Worm (Caenorhabditis elegans) whole organism, L1 larva: ENCODE results near the gene srd-1.

Experiments used
- C16A3.4 ChIP-seq: fragments of 150-350 bp; optimal IDR thresholded peaks from 2 replicates; lab custom pipeline; 2014; ENCODE audit warnings: missing biosample characterization, missing genetic modification characterization
- F16B12.6 ChIP-seq: fragments of 150-350 bp; optimal IDR thresholded peaks from 2 replicates; lab custom pipeline; 2014; ENCODE audit warnings: missing biosample characterization, missing genetic modification characterization
- Y116A8C.19 ChIP-seq: sonication (generic microtip); optimal IDR thresholded peaks from 2 replicates; lab custom pipeline; 2016; ENCODE audit warnings: missing compliant biosample characterization, missing genetic modification characterization, borderline replicate concordance
- alr-1 ChIP-seq: fragments of 200-800 bp; sonication (Bioruptor generic); optimal IDR thresholded peaks from 2 replicates; lab custom pipeline; 2018; ENCODE audit warnings: borderline replicate concordance, mild to moderate bottlenecking, missing genetic modification characterization, missing compliant biosample characterization
- aly-2 ChIP-seq: fragments of 150-350 bp; optimal IDR thresholded peaks from 2 replicates; lab custom pipeline; 2014; ENCODE audit warnings: missing biosample characterization, missing genetic modification characterization
- blmp-1 ChIP-seq: fragments of 150-350 bp; optimal IDR thresholded peaks from 2 replicates; lab custom pipeline; 2014; ENCODE audit warnings: missing biosample characterization, missing genetic modification characterization
- ceh-82 ChIP-seq, 3 experiments: fragments of 150-350 bp in 1 of 3; sonication (generic microtip) in 2 of 3; optimal IDR thresholded peaks; 2 replicates each; lab custom pipeline; 2014 to 2017; ENCODE audit warnings: missing biosample characterization in 3 of 3, missing genetic modification characterization in 3 of 3
- ceh-88 ChIP-seq: fragments of 200-800 bp; sonication (Bioruptor generic); IDR thresholded peaks from 2 replicates; pipeline ENCODE4 v1.3.6; 2022; ENCODE audit warnings: missing genetic modification characterization, missing compliant biosample characterization
- ces-1 ChIP-seq: fragments of 150-350 bp; optimal IDR thresholded peaks from 2 replicates; lab custom pipeline; 2014; ENCODE audit warnings: missing biosample characterization, missing genetic modification reagents, missing genetic modification characterization
- dpl-1 ChIP-seq, 3 experiments: fragments of 150-350 bp in 2 of 3; sonication (generic microtip) in 1 of 3; optimal IDR thresholded peaks; 2 replicates each; lab custom pipeline; 2014 to 2017; ENCODE audit warnings: missing biosample characterization in 3 of 3, missing genetic modification characterization in 3 of 3, missing genetic modification reagents in 3 of 3
- dsc-1 ChIP-seq: sonication (generic microtip); optimal IDR thresholded peaks from 2 replicates; lab custom pipeline; 2016; ENCODE audit warnings: mild to moderate bottlenecking, missing genetic modification characterization, missing compliant biosample characterization
- efl-1 ChIP-seq, 4 experiments: fragments of 150-350 bp; optimal IDR thresholded peaks in 3 of 4; peaks in 1 of 4; 1 replicate in 1 of 4; 2 replicates in 3 of 4; lab custom pipeline; 2014; ENCODE audit warnings: missing biosample characterization in 2 of 4, missing genetic modification characterization in 2 of 4, missing genetic modification reagents in 2 of 4
- egl-13 ChIP-seq: sonication (generic microtip); optimal IDR thresholded peaks from 2 replicates; lab custom pipeline; 2016; ENCODE audit warnings: missing genotype, missing genetic modification reagents, missing genetic modification characterization, missing compliant biosample characterization
- elt-2 ChIP-seq: sonication (generic microtip); optimal IDR thresholded peaks from 2 replicates; lab custom pipeline; 2016; ENCODE audit warnings: missing genetic modification characterization, mild to moderate bottlenecking, inconsistent platforms, missing compliant biosample characterization, missing genetic modification reagents
- elt-3 ChIP-seq, 6 experiments: fragments of 150-350 bp in 1 of 6; sonication (generic microtip); optimal IDR thresholded peaks; 2 replicates each; lab custom pipeline; 2017 to 2018; ENCODE audit warnings: missing biosample characterization in 6 of 6, missing genetic modification characterization in 6 of 6, inconsistent platforms in 1 of 6
- fkh-8 ChIP-seq: sonication (generic microtip); optimal IDR thresholded peaks from 2 replicates; lab custom pipeline; 2016; ENCODE audit warnings: mild to moderate bottlenecking, missing genetic modification characterization, missing compliant biosample characterization
- fos-1 ChIP-seq: fragments of 150-350 bp; optimal IDR thresholded peaks from 2 replicates; lab custom pipeline; 2014; ENCODE audit warnings: missing biosample characterization, missing genetic modification characterization
- irx-1 ChIP-seq: sonication (generic microtip); optimal IDR thresholded peaks from 2 replicates; lab custom pipeline; 2016; ENCODE audit warnings: missing genetic modification characterization, missing compliant biosample characterization
- isw-1 ChIP-seq: fragments of 200-800 bp; sonication (Bioruptor generic); IDR thresholded peaks from 2 replicates; pipeline ENCODE4 v1.3.6; 2022; ENCODE audit warnings: missing genetic modification characterization, missing compliant biosample characterization
- jun-1 ChIP-seq: fragments of 150-350 bp; optimal IDR thresholded peaks from 2 replicates; lab custom pipeline; 2014; ENCODE audit warnings: missing biosample characterization, missing genetic modification reagents, missing genetic modification characterization
- lin-13 ChIP-seq: fragments of 150-350 bp; optimal IDR thresholded peaks from 2 replicates; lab custom pipeline; 2014; ENCODE audit warnings: missing biosample characterization, missing genetic modification reagents, missing genetic modification characterization
- lin-14 ChIP-seq: fragments of 200-800 bp; sonication (Bioruptor generic); optimal IDR thresholded peaks from 2 replicates; lab custom pipeline; 2018; ENCODE audit warnings: mild to moderate bottlenecking, missing genetic modification characterization, moderate library complexity, missing compliant biosample characterization
- lin-35 ChIP-seq, 2 experiments: fragments of 150-350 bp; optimal IDR thresholded peaks; 2 replicates each; lab custom pipeline; 2014; ENCODE audit warnings: missing biosample characterization in 2 of 2, missing genetic modification characterization in 2 of 2, missing genetic modification reagents in 2 of 2
- lin-39 ChIP-seq: fragments of 150-350 bp; optimal IDR thresholded peaks from 2 replicates; lab custom pipeline; 2014; ENCODE audit warnings: missing biosample characterization, missing genetic modification reagents, missing genetic modification characterization
- lir-3 ChIP-seq: sonication (generic microtip); optimal IDR thresholded peaks from 2 replicates; lab custom pipeline; 2016; ENCODE audit warnings: mild to moderate bottlenecking, missing genetic modification characterization, moderate library complexity, missing compliant biosample characterization; ENCODE audit not compliant: poor library complexity
- lsy-2 ChIP-seq, 2 experiments: fragments of 150-350 bp; optimal IDR thresholded peaks; 2 replicates each; lab custom pipeline; 2014; ENCODE audit warnings: missing biosample characterization in 2 of 2, missing genetic modification characterization in 2 of 2
- mep-1 ChIP-seq: fragments of 150-350 bp; optimal IDR thresholded peaks from 2 replicates; lab custom pipeline; 2014; ENCODE audit warnings: missing biosample characterization, missing genetic modification characterization
- nhr-11 ChIP-seq: fragments of 150-350 bp; optimal IDR thresholded peaks from 2 replicates; lab custom pipeline; 2014; ENCODE audit warnings: missing biosample characterization, missing genetic modification characterization
- nhr-237 ChIP-seq: fragments of 150-350 bp; optimal IDR thresholded peaks from 2 replicates; lab custom pipeline; 2014; ENCODE audit warnings: missing biosample characterization, missing genetic modification characterization
- nhr-71 ChIP-seq: sonication (generic microtip); optimal IDR thresholded peaks from 2 replicates; lab custom pipeline; 2016; ENCODE audit warnings: mild to moderate bottlenecking, missing genetic modification characterization, moderate library complexity, missing compliant biosample characterization
- nhr-77 ChIP-seq: fragments of 150-350 bp; optimal IDR thresholded peaks from 2 replicates; lab custom pipeline; 2014; ENCODE audit warnings: missing biosample characterization, missing genetic modification characterization
- nhr-90 ChIP-seq: sonication (generic microtip); optimal IDR thresholded peaks from 2 replicates; lab custom pipeline; 2016; ENCODE audit warnings: mild to moderate bottlenecking, missing genetic modification characterization, missing compliant biosample characterization; ENCODE audit not compliant: poor library complexity
- pag-3 ChIP-seq: sonication (generic microtip); optimal IDR thresholded peaks from 2 replicates; lab custom pipeline; 2017; ENCODE audit warnings: missing genetic modification characterization, mild to moderate bottlenecking, missing compliant biosample characterization, antibody characterized with exemption, borderline replicate concordance; ENCODE audit not compliant: insufficient read depth
- pax-3 ChIP-seq: fragments of 200-800 bp; sonication (Bioruptor generic); optimal IDR thresholded peaks from 2 replicates; lab custom pipeline; 2018; ENCODE audit warnings: mild to moderate bottlenecking, missing genetic modification characterization, moderate library complexity, missing compliant biosample characterization
- pqm-1 ChIP-seq: sonication (generic microtip); optimal IDR thresholded peaks from 3 replicates; lab custom pipeline; 2017; ENCODE audit warnings: missing biosample characterization, missing genetic modification characterization
- rnt-1 ChIP-seq: sonication (generic microtip); optimal IDR thresholded peaks from 2 replicates; lab custom pipeline; 2016; ENCODE audit warnings: mild to moderate bottlenecking, missing genetic modification characterization, moderate library complexity, missing compliant biosample characterization
- skn-1 ChIP-seq: fragments of 150-350 bp; optimal IDR thresholded peaks from 2 replicates; lab custom pipeline; 2014; ENCODE audit warnings: missing biosample characterization, missing genetic modification characterization
- snu-23 ChIP-seq: sonication (generic microtip); optimal IDR thresholded peaks from 2 replicates; lab custom pipeline; 2016; ENCODE audit warnings: missing genetic modification characterization, missing compliant biosample characterization
- sox-4 ChIP-seq: sonication (generic microtip); optimal IDR thresholded peaks from 2 replicates; lab custom pipeline; 2016; ENCODE audit warnings: missing genetic modification characterization, missing compliant biosample characterization
- sup-37 ChIP-seq: fragments of 200-800 bp; sonication (Bioruptor generic); optimal IDR thresholded peaks from 2 replicates; lab custom pipeline; 2018; ENCODE audit warnings: mild to moderate bottlenecking, missing genetic modification characterization, missing compliant biosample characterization
- swsn-7 ChIP-seq: sonication (generic microtip); optimal IDR thresholded peaks from 2 replicates; lab custom pipeline; 2016; ENCODE audit warnings: missing genetic modification characterization, missing compliant biosample characterization
- tbx-2 ChIP-seq: sonication (generic microtip); optimal IDR thresholded peaks from 2 replicates; lab custom pipeline; 2016; ENCODE audit warnings: missing genetic modification characterization, missing compliant biosample characterization
- unc-30 ChIP-seq: sonication (generic microtip); optimal IDR thresholded peaks from 2 replicates; lab custom pipeline; 2017; ENCODE audit warnings: missing biosample characterization, missing genetic modification characterization
- unc-62 ChIP-seq: fragments of 150-350 bp; optimal IDR thresholded peaks from 2 replicates; lab custom pipeline; 2014; ENCODE audit warnings: missing biosample characterization, missing genetic modification reagents, missing genetic modification characterization
- unc-86 ChIP-seq: sonication (generic microtip); optimal IDR thresholded peaks from 2 replicates; lab custom pipeline; 2016; ENCODE audit warnings: missing genetic modification characterization, missing compliant biosample characterization
- ztf-11 ChIP-seq, 2 experiments: sonication (generic microtip); optimal IDR thresholded peaks; 2 replicates each; lab custom pipeline; 2016 to 2017; ENCODE audit warnings: missing genetic modification characterization in 2 of 2, missing biosample characterization in 1 of 2, missing compliant biosample characterization in 1 of 2

The srd-1 gene

ce11 chrII:10170837-10171318, 11.7 kb downstream of the srd-1 start, which contains the start of gene gpd-4:
Gene gpd-4 (plus strand): TSS chrII:10171268.
- peak in 1 of 2 experiments; percentile 13 for TF ChIP-seq efl-1 (optimal IDR thresholded peaks at IDR 0.05; lab: Kevin White, UChicago)
- no peak for TF ChIP-seq efl-1 (GFP tag; optimal IDR thresholded peaks at IDR 0.05 in 1 of 2; lab: Kevin White, UChicago)
- no peak for TF ChIP-seq fkh-8 (tag; lab: Kevin White, UChicago)

- TF ChIP-seq unc-62, result no peak
- peak; percentile 65 for TF ChIP-seq nhr-11
- peak; percentile 63 for TF ChIP-seq swsn-7 (tag; lab: Kevin White, UChicago)
- TF ChIP-seq skn-1 (tag; lab: Kevin White, UChicago), result peak; percentile 49
- peak; percentile 16 for TF ChIP-seq lir-3 (tag; lab: Kevin White, UChicago)
- TF ChIP-seq nhr-71, result peak; percentile 66
- TF ChIP-seq elt-2 (tag; lab: Kevin White, UChicago), result no peak
- peak in 1 of 2 experiments; percentile 73 for TF ChIP-seq ztf-11 (tag; optimal IDR thresholded peaks at IDR 0.05; lab: Kevin White, UChicago)
- TF ChIP-seq irx-1, result peak; percentile 39
- TF ChIP-seq C16A3.4 (tag; lab: Kevin White, UChicago), result peak; percentile 16
- no peak for TF ChIP-seq alr-1 (tag; lab: Kevin White, UChicago)
- peak; percentile 59 for TF ChIP-seq blmp-1 (tag; lab: Kevin White, UChicago)
- peak; percentile 45 for TF ChIP-seq tbx-2 (tag; lab: Kevin White, UChicago)
- TF ChIP-seq unc-30 (tag; lab: Kevin White, UChicago), result no peak
- TF ChIP-seq ces-1, result no peak
- TF ChIP-seq efl-1 (optimal IDR thresholded peaks at IDR 0.05; lab: Kevin White, UChicago), result peak; percentile 27 to 35
- TF ChIP-seq efl-1 (GFP tag; optimal IDR thresholded peaks at IDR 0.05 in 1 of 2; lab: Kevin White, UChicago), result peak in 1 of 2 experiments; percentile 18
- TF ChIP-seq lin-14 (GFP tag; lab: Kevin White, UChicago), result peak; percentile 76
- no peak for TF ChIP-seq nhr-237
- TF ChIP-seq aly-2 (tag; lab: Kevin White, UChicago), result no peak
- TF ChIP-seq mep-1 (tag; lab: Kevin White, UChicago), result peak; percentile 55
- peak; percentile 60 for TF ChIP-seq pax-3 (tag; lab: Kevin White, UChicago)
- peak; percentile 75 for TF ChIP-seq egl-13
- TF ChIP-seq isw-1 (GFP tag; lab: Robert Waterston, UW), result peak; percentile 20
- no peak for TF ChIP-seq pqm-1 (tag; lab: Kevin White, UChicago)
- TF ChIP-seq lsy-2 (tag; optimal IDR thresholded peaks at IDR 0.05; lab: Kevin White, UChicago), result peak; percentile 48 to 59
- TF ChIP-seq lin-35 (GFP tag; optimal IDR thresholded peaks at IDR 0.05; lab: Kevin White, UChicago), result peak; percentile 28 to 50
- peak; percentile 50 for TF ChIP-seq rnt-1 (tag; lab: Kevin White, UChicago)
- no peak for TF ChIP-seq sup-37 (GFP tag; lab: Kevin White, UChicago)
- TF ChIP-seq pag-3 (tag; lab: Kevin White, UChicago), result no peak
- peak; percentile 70 for TF ChIP-seq snu-23 (GFP tag; lab: Kevin White, UChicago)
- TF ChIP-seq dsc-1 (tag; lab: Kevin White, UChicago), result peak; percentile 68
- no peak for TF ChIP-seq lin-13
- peak in 2 of 6 experiments; percentile 28 to 88 for TF ChIP-seq elt-3 (tag; optimal IDR thresholded peaks at IDR 0.05; lab: Kevin White, UChicago)
- TF ChIP-seq fkh-8 (tag; lab: Kevin White, UChicago), result peak; percentile 96
- no peak for TF ChIP-seq F16B12.6 (tag; lab: Kevin White, UChicago)
- no peak for TF ChIP-seq lin-39 (tag; lab: Kevin White, UChicago)
- TF ChIP-seq nhr-77 (tag; lab: Kevin White, UChicago), result peak; percentile 61
- TF ChIP-seq fos-1 (tag; lab: Kevin White, UChicago), result peak; percentile 61
- peak; percentile 51 for TF ChIP-seq sox-4 (tag; lab: Kevin White, UChicago)
- peak in 2 of 3 experiments; percentile 30 to 71 for TF ChIP-seq ceh-82 (tag; optimal IDR thresholded peaks at IDR 0.05; lab: Kevin White, UChicago)
- no peak for TF ChIP-seq nhr-90 (tag; lab: Kevin White, UChicago)
- TF ChIP-seq Y116A8C.19, result no peak
- peak in 2 of 3 experiments; percentile 10 to 19 for TF ChIP-seq dpl-1 (GFP tag; optimal IDR thresholded peaks at IDR 0.05; lab: Kevin White, UChicago)
- TF ChIP-seq unc-86 (tag; lab: Kevin White, UChicago), result peak; percentile 52
- TF ChIP-seq jun-1 (tag; lab: Kevin White, UChicago), result peak; percentile 11
- no peak for TF ChIP-seq ceh-88 (GFP tag; lab: Robert Waterston, UW)
Measured at ce11 chrII:10168905-10169782, 13.4 kb downstream of the srd-1 start, which contains the start of gene daf-19. Gene daf-19 (minus strand): TSS chrII:10169346.
